Worm (Caenorhabditis elegans): Measurements from ENCODE around the gene C18H2.5.

ce11 chrIII:7643084-7643483 is 51.1 kb downstream of the C18H2.5 start, which contains the start of gene upp-1:
- no peak for TF ChIP-seq dpl-1 (GFP tag; optimal IDR thresholded peaks at IDR 0.05)
- TF ChIP-seq lin-35 (GFP tag; optimal IDR thresholded peaks at IDR 0.05): no peak
- no peak for TF ChIP-seq nhr-120 (GFP tag; IDR thresholded peaks at IDR 0.05)
- TF ChIP-seq ceh-58 (GFP tag; IDR thresholded peaks at IDR 0.05): no peak
